Worm (Caenorhabditis elegans) whole organism, L2 larva: ENCODE data around the gene epg-4.

Experiments
- R02D3.7 ChIP-seq: fragments of 150-350 bp; optimal IDR thresholded peaks from 2 replicates; lab custom pipeline; 2014; ENCODE audit warnings: missing biosample characterization, missing genetic modification characterization
- ama-1 ChIP-seq: fragments of 150-350 bp; optimal IDR thresholded peaks from 2 replicates; lab custom pipeline; 2018; ENCODE audit warnings: inconsistent platforms
- elt-3 ChIP-seq: sonication (generic microtip); optimal IDR thresholded peaks from 2 replicates; lab custom pipeline; 2017; ENCODE audit warnings: missing biosample characterization, missing genetic modification characterization
- lin-13 ChIP-seq: fragments of 150-350 bp; optimal IDR thresholded peaks from 2 replicates; lab custom pipeline; 2014; ENCODE audit warnings: missing biosample characterization, missing genetic modification reagents, missing genetic modification characterization
- mdl-1 ChIP-seq, 2 experiments: fragments of 150-350 bp in 1 of 2; sonication (generic microtip) in 1 of 2; optimal IDR thresholded peaks; 2 replicates each; lab custom pipeline; 2017; ENCODE audit warnings: missing biosample characterization in 2 of 2, missing genetic modification characterization in 2 of 2
- nhr-12 ChIP-seq: fragments of 150-350 bp; optimal IDR thresholded peaks from 2 replicates; lab custom pipeline; 2014; ENCODE audit warnings: missing biosample characterization, missing genetic modification characterization
- nhr-23 ChIP-seq: fragments of 150-350 bp; optimal IDR thresholded peaks from 2 replicates; lab custom pipeline; 2014; ENCODE audit warnings: missing biosample characterization, missing genetic modification reagents, missing genetic modification characterization
- unc-62 ChIP-seq: fragments of 150-350 bp; optimal IDR thresholded peaks from 2 replicates; lab custom pipeline; 2014; ENCODE audit warnings: missing biosample characterization, missing genetic modification reagents, missing genetic modification characterization
- zag-1 ChIP-seq: fragments of 150-350 bp; optimal IDR thresholded peaks from 2 replicates; lab custom pipeline; 2014; ENCODE audit warnings: missing biosample characterization, missing genetic modification characterization

- TF ChIP-seq R02D3.7 (tag; lab: Kevin White, UChicago) (peak; percentile 44), ama-1 (lab: Kevin White, UChicago) (peak; percentile 87), mdl-1 (tag; optimal IDR thresholded peaks at IDR 0.05; lab: Kevin White, UChicago) (peak in 1 of 2 experiments; percentile 19), zag-1 (no peak), unc-62 (GFP tag; lab: Kevin White, UChicago) (no peak), elt-3 (no peak), nhr-23 (tag; lab: Kevin White, UChicago) (no peak), lin-13 (peak; percentile 91), nhr-12 (no peak)
Observed at ce11 chrIII:7179538-7180301, 2.2 kb upstream of the epg-4 start, which contains the start of the genes rps-14 and rpl-36.
